Worm (Caenorhabditis elegans): ENCODE results near the gene cln-3.1.

cln-3.1 gene

DNA sequence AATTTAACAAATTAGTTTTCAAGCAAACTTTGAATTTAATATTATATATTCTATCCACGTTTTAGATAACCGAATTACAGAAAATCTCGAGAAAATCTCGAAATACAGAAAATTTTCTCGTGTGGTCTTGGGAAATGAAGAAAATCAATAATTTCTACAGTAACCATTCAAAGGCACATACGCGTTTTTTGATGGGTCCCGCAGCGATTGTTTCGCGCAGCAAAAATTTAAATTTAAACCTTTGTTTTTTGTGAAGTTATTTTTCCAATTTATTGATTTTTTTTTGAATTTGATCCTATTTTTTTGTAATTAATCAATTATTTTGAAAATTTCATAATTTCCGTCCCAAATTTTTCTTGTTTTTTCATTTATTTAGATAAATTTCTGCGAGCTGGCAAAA is 14.1 kb upstream of the cln-3.1 start:
- TF ChIP-seq lin-13 (tag; optimal IDR thresholded peaks at IDR 0.05) (no peak), nhr-28 (tag; optimal IDR thresholded peaks at IDR 0.05) (no peak), lin-32 (GFP tag; optimal IDR thresholded peaks at IDR 0.05) (no peak), drap-1 (GFP tag; optimal IDR thresholded peaks at IDR 0.05) (no peak), mep-1 (tag; optimal IDR thresholded peaks at IDR 0.05) (no peak), M03D4.4 (tag; optimal IDR thresholded peaks at IDR 0.05) (no peak), ceh-83 (GFP tag; optimal IDR thresholded peaks at IDR 0.05) (no peak), cnd-1 (tag; optimal IDR thresholded peaks at IDR 0.05) (no peak), nhr-2 (tag; optimal IDR thresholded peaks at IDR 0.05) (no peak), nhr-12 (tag; optimal IDR thresholded peaks at IDR 0.05) (no peak), elt-1 (tag; optimal IDR thresholded peaks at IDR 0.05; ENCODE audit: borderline replicate concordance, insufficient read depth) (no peak), mab-5 (tag; optimal IDR thresholded peaks at IDR 0.05) (no peak), ceh-43 (GFP tag; optimal IDR thresholded peaks at IDR 0.05) (no peak), pha-4 (tag; optimal IDR thresholded peaks at IDR 0.05) (no peak), flh-1 (GFP tag; optimal IDR thresholded peaks at IDR 0.05) (no peak), zip-8 (tag; optimal IDR thresholded peaks at IDR 0.05) (no peak), elt-3 (tag; optimal IDR thresholded peaks at IDR 0.05) (no peak), ham-2 (GFP tag; optimal IDR thresholded peaks at IDR 0.05) (no peak)

DNA sequence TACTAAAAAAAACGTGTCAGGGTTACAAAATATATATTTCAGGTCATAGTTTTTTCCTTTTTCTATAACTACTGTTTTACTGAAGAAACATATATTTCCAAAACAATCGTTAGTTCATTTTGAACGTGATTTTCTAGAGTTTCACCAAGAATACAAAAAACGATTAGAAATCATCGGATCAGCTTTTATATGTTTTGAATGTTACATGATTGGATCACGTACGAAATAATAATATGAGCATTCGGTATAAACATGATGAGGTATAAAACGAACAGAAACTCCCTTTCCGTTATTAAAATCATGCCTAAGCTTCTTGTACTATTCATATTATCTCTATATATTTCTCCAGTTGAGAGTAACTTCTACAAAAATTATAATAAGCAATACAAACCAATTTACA is 7.4 kb upstream of the cln-3.1 start, which contains the start of gene clec-223:
clec-223 (plus strand) TSS at position 301 of the 400 bp plus-strand sequence.
- TF ChIP-seq unc-120 (tag; optimal IDR thresholded peaks at IDR 0.05; ENCODE audit: poor library complexity, severe bottlenecking) (no peak), mep-1 (tag; optimal IDR thresholded peaks at IDR 0.05) (no peak), ces-1 (GFP tag; optimal IDR thresholded peaks at IDR 0.05) (no peak), M03D4.4 (tag; optimal IDR thresholded peaks at IDR 0.05) (no peak), nhr-2 (tag; optimal IDR thresholded peaks at IDR 0.05) (no peak), ztf-11 (tag; optimal IDR thresholded peaks at IDR 0.05) (no peak), mab-5 (tag; optimal IDR thresholded peaks at IDR 0.05) (no peak), snpc-4 (tag; optimal IDR thresholded peaks at IDR 0.05) (no peak), flh-1 (GFP tag; optimal IDR thresholded peaks at IDR 0.05) (no peak), drap-1 (GFP tag; optimal IDR thresholded peaks at IDR 0.05) (no peak), nhr-28 (tag; optimal IDR thresholded peaks at IDR 0.05) (no peak), lin-32 (GFP tag; optimal IDR thresholded peaks at IDR 0.05) (no peak), hlh-1 (tag; optimal IDR thresholded peaks at IDR 0.05) (no peak)

DNA sequence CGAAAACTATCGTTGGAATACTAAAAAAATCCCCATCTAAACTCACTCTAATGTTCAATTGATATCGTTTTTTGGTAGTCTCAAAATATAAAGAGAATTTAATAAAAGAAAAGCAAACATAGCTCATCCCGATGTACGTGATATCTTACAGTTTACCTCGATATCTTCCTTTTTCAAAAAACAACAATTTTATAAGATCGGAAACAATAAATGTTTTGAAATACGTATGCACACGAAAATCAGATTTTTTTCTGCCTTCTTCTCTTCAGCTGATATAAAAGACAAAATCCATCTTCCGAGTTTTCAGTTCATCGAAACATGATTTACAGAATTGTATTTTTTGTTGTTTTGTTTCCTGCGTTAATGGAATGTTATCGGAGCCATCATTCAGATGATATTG is 5.6 kb upstream of the cln-3.1 start, which contains the start of gene clec-222:
clec-222 (plus strand) TSS at position 301 of the 400 bp plus-strand sequence.
- TF ChIP-seq elt-3 (tag; optimal IDR thresholded peaks at IDR 0.05) (no peak), unc-120 (tag; optimal IDR thresholded peaks at IDR 0.05; ENCODE audit: poor library complexity, severe bottlenecking) (no peak), tbx-8 (GFP tag; optimal IDR thresholded peaks at IDR 0.05) (no peak), nhr-76 (tag; optimal IDR thresholded peaks at IDR 0.05) (no peak), snpc-4 (tag; optimal IDR thresholded peaks at IDR 0.05) (no peak), mls-2 (tag; optimal IDR thresholded peaks at IDR 0.05) (no peak), blmp-1 (tag; optimal IDR thresholded peaks at IDR 0.05) (no peak), nhr-2 (tag; optimal IDR thresholded peaks at IDR 0.05) (no peak), bed-3 (GFP tag; optimal IDR thresholded peaks at IDR 0.05) (no peak), elt-1 (tag; optimal IDR thresholded peaks at IDR 0.05; ENCODE audit: borderline replicate concordance, insufficient read depth) (no peak), lin-32 (GFP tag; optimal IDR thresholded peaks at IDR 0.05) (no peak), zip-8 (tag; optimal IDR thresholded peaks at IDR 0.05) (no peak), M03D4.4 (tag; optimal IDR thresholded peaks at IDR 0.05) (no peak), sptf-1 (tag; optimal IDR thresholded peaks at IDR 0.05) (no peak)

DNA sequence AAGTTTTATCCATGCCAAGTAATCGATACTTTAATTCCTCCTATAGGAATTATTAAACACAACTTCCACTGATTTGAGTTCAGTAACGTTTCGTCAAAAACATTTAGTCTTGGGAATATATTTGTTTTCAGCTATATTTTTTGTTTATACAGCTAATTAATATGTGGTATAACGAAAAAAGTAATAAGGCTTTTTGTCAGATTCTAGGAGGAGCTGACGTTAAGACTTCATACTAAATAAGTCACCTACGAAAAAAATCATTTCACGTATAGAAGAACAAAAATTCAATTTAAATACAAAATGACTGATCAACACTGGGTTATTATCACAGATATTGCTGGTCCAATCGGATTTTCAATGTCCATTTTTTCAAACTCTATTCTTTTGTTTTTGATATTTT is 3.3 kb upstream of the cln-3.1 start, which contains the start of gene str-115:
str-115 (plus strand) TSS at position 301 of the 400 bp plus-strand sequence.
- TF ChIP-seq M03D4.4 (tag; optimal IDR thresholded peaks at IDR 0.05) (no peak), lin-32 (GFP tag; optimal IDR thresholded peaks at IDR 0.05) (no peak), mab-5 (tag; optimal IDR thresholded peaks at IDR 0.05) (no peak), unc-120 (tag; optimal IDR thresholded peaks at IDR 0.05; ENCODE audit: poor library complexity, severe bottlenecking) (no peak), ceh-39 (tag; optimal IDR thresholded peaks at IDR 0.05) (no peak), lin-13 (tag; optimal IDR thresholded peaks at IDR 0.05) (no peak), ham-2 (GFP tag; optimal IDR thresholded peaks at IDR 0.05) (no peak), snpc-4 (tag; optimal IDR thresholded peaks at IDR 0.05) (no peak), cnd-1 (tag; optimal IDR thresholded peaks at IDR 0.05) (no peak), pha-4 (tag; optimal IDR thresholded peaks at IDR 0.05) (no peak)

DNA sequence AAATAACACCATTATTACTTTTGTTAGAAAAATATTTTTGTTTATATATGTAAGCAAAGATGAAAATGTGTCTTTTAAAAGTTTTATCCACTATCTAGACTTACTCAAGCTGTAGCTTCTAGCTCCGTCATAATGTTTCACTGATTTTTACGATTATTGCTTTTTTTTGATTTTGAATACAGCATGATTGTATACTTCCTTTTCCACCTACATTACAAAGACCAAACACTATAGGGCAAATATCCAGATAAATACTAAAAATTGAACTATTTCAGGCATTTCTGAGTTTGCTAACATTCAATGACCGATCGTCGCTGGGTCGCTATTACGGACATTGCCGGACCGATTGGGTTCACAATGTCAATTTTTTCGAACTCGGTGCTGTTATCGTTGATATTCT is 1.2 kb upstream of the cln-3.1 start, which contains the start of gene str-116:
str-116 (plus strand) TSS at position 301 of the 400 bp plus-strand sequence.
- TF ChIP-seq hlh-1 (tag; optimal IDR thresholded peaks at IDR 0.05) (no peak), flh-1 (GFP tag; optimal IDR thresholded peaks at IDR 0.05) (no peak), M03D4.4 (tag; optimal IDR thresholded peaks at IDR 0.05) (no peak)
